Fruit fly (Drosophila melanogaster) S2 (cell line): ENCODE measurements around the gene Etl1.

Experiments used
- CG8478 ChIP-seq: fragments of >200 bp; optimal IDR thresholded peaks from 2 replicates; lab custom pipeline; 2018
- CTCF ChIP-seq, 2 experiments: fragments of >200 bp; optimal IDR thresholded peaks; 2 replicates each; lab custom pipeline; 2018

- TF ChIP-seq CTCF (optimal IDR thresholded peaks at IDR 0.05; lab: Kevin White, UChicago) (no peak), CG8478 (no peak)
Observed at dm6 chr2L:9864337-9864736, 48.1 kb downstream of the Etl1 start.
